Fruit fly (Drosophila melanogaster): Measurements from ENCODE around the gene Eaf6.

Gene Eaf6

dm6 chr3L:5637477-5637876 lies 29.4 kb upstream of the Eaf6 start:
- TF ChIP-seq CG12769 (tag; optimal IDR thresholded peaks at IDR 0.05) (no peak), CoRest (tag; optimal IDR thresholded peaks at IDR 0.05) (no peak), pum (GFP tag; optimal IDR thresholded peaks at IDR 0.05) (no peak), CG18599 (GFP tag; optimal IDR thresholded peaks at IDR 0.05) (peak; percentile 21), Drgx (GFP tag; IDR thresholded peaks at IDR 0.05) (0 out of 2 replicates have a peak, but pooled peaks have one; percentile 30), CG10462 (GFP tag; optimal IDR thresholded peaks at IDR 0.05) (no peak)

dm6 chr3L:5635237-5636025 lies 27.3 kb upstream of the Eaf6 start:
- TF ChIP-seq Deaf1 (tag; optimal IDR thresholded peaks at IDR 0.05) (peak; percentile 5), Drgx (GFP tag; IDR thresholded peaks at IDR 0.05) (peak; percentile 26; the same call in 1 of the 2 replicates), Ets65A (GFP tag) (no peak)

dm6 chr3L:5634188-5634894 lies 26.2 kb upstream of the Eaf6 start:
- TF ChIP-seq stc (GFP tag; IDR thresholded peaks at IDR 0.05) (no peak), CG31441 (GFP tag; IDR thresholded peaks at IDR 0.05) (no peak), CG8388 (GFP tag; optimal IDR thresholded peaks at IDR 0.05) (no peak), sob (GFP tag; IDR thresholded peaks at IDR 0.05) (no peak), wek (GFP tag; optimal IDR thresholded peaks at IDR 0.05) (no peak), CG4404 (GFP tag; IDR thresholded peaks at IDR 0.05) (no peak), CG12391 (tag; optimal IDR thresholded peaks at IDR 0.05) (no peak), pfk (GFP tag; optimal IDR thresholded peaks at IDR 0.05) (no peak), pum (GFP tag; optimal IDR thresholded peaks at IDR 0.05) (no peak), CG14965 (GFP tag; optimal IDR thresholded peaks at IDR 0.05; ENCODE audit: borderline replicate concordance) (no peak), CG8089 (GFP tag; optimal IDR thresholded peaks at IDR 0.05) (no peak), ATbp (GFP tag; optimal IDR thresholded peaks at IDR 0.05) (no peak), Elba2 (GFP tag; optimal IDR thresholded peaks at IDR 0.05) (no peak), gcm (GFP tag; optimal IDR thresholded peaks at IDR 0.05) (no peak), sc (optimal IDR thresholded peaks at IDR 0.05) (no peak), sc (GFP tag; optimal IDR thresholded peaks at IDR 0.05) (no peak), CG32772 (GFP tag; IDR thresholded peaks at IDR 0.05) (no peak), Scr (GFP tag; IDR thresholded peaks at IDR 0.05; ENCODE audit: partially characterized antibody) (no peak), CG17328 (GFP tag; IDR thresholded peaks at IDR 0.05) (no peak), Rfx (GFP tag; IDR thresholded peaks at IDR 0.05) (no peak), NfI (GFP tag; optimal IDR thresholded peaks at IDR 0.05) (no peak), CG11560 (tag; IDR thresholded peaks at IDR 0.05) (no peak), nerfin-2 (GFP tag; IDR thresholded peaks at IDR 0.05; ENCODE audit: partially characterized antibody) (no peak), run (tag; optimal IDR thresholded peaks at IDR 0.05) (no peak), Antp (GFP tag; optimal IDR thresholded peaks at IDR 0.05) (no peak), ftz-f1 (GFP tag; optimal IDR thresholded peaks at IDR 0.05) (no peak), CG9797 (GFP tag; optimal IDR thresholded peaks at IDR 0.05) (no peak), gfzf (GFP tag; optimal IDR thresholded peaks at IDR 0.05) (peak; percentile 31), zen2 (GFP tag; IDR thresholded peaks at IDR 0.05; ENCODE audit: partially characterized antibody) (0 out of 3 replicates have a peak, but pooled peaks have one; percentile 39), Sry-δ (GFP tag; optimal IDR thresholded peaks at IDR 0.05) (no peak), CG17829 (tag; optimal IDR thresholded peaks at IDR 0.05) (peak; percentile 4), dpn (GFP tag; optimal IDR thresholded peaks at IDR 0.05) (no peak), so (GFP tag; IDR thresholded peaks at IDR 0.05) (no peak), CG2129 (GFP tag; IDR thresholded peaks at IDR 0.05; ENCODE audit: partially characterized antibody) (no peak), Fer1 (GFP tag; optimal IDR thresholded peaks at IDR 0.05) (no peak), CG30020 (tag; optimal IDR thresholded peaks at IDR 0.05) (no peak), cg (GFP tag; optimal IDR thresholded peaks at IDR 0.05) (peak; percentile 81)
